Fruit fly (Drosophila melanogaster): ENCODE measurements around the gene Ube4A.

Ube4A gene

DNA sequence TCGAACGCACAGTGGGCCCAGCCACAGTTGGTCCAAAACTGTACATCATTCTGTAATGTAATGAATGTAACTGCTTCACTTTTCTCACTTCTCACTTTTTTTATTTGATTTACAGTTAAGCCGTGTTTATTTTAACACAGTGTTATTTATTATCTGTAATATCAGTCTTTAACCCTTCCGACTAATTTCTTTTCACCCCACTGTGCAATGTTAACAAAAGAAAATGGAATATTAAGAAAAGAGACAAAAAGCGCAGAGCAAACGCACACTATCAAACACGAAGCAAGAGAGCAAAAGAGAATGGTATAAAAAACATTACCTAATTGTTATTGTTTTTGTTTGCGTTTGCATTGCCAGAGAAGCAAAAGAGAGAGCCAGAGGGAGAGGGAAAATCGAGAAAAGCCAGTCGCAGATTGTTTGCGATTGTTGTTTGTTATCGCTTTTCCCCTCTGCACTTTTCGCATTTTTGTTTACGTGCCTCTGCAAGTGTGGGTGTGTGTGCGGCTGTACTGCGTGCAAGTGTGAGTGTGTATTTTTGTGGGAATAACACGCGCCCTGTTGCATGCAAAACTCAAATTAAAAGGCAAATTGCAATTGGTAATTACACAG is 11.1 kb upstream of the Ube4A start (continued):
- peak; percentile 95 for TF ChIP-seq CG16815 (GFP tag; optimal IDR thresholded peaks at IDR 0.05)
- TF ChIP-seq prd (optimal IDR thresholded peaks at IDR 0.05), result no peak
- TF ChIP-seq prd (GFP tag; IDR thresholded peaks at IDR 0.05), result peak; percentile 99
- peak; percentile 88 for TF ChIP-seq Taf1 (GFP tag; IDR thresholded peaks at IDR 0.05)
- peak; percentile 98 for TF ChIP-seq CG8944 (GFP tag; optimal IDR thresholded peaks at IDR 0.05)
- TF ChIP-seq HmgD (GFP tag; optimal IDR thresholded peaks at IDR 0.05), result peak; percentile 96
- TF ChIP-seq Fer2 (tag; optimal IDR thresholded peaks at IDR 0.05), result peak; percentile 91
- TF ChIP-seq CG12769 (tag; optimal IDR thresholded peaks at IDR 0.05), result peak; percentile 98
- peak; percentile 95 for TF ChIP-seq sd (tag; optimal IDR thresholded peaks at IDR 0.05)
- peak; percentile 98 for TF ChIP-seq CG8089 (GFP tag; optimal IDR thresholded peaks at IDR 0.05)
- peak; percentile 92 for TF ChIP-seq CG31224 (GFP tag; IDR thresholded peaks at IDR 0.05)
- TF ChIP-seq sc (optimal IDR thresholded peaks at IDR 0.05), result no peak
- peak; percentile 98 for TF ChIP-seq sc (GFP tag; optimal IDR thresholded peaks at IDR 0.05)
- peak; percentile 96 for TF ChIP-seq Rx (GFP tag; IDR thresholded peaks at IDR 0.05)
- 0 out of 2 replicates have a peak, but pooled peaks have one; percentile 26 for TF ChIP-seq ato (GFP tag; IDR thresholded peaks at IDR 0.05; ENCODE audit: partially characterized antibody)
- TF ChIP-seq Sin3A (optimal IDR thresholded peaks at IDR 0.05), result no peak
- TF ChIP-seq ci (GFP tag; IDR thresholded peaks at IDR 0.05), result peak; percentile 99
- TF ChIP-seq Ets65A (GFP tag), result peak; percentile 100
- peak; percentile 93 for TF ChIP-seq CG31388 (GFP tag; optimal IDR thresholded peaks at IDR 0.05)
- peak; percentile 99 for TF ChIP-seq odd (GFP tag; optimal IDR thresholded peaks at IDR 0.05)
- TF ChIP-seq unpg (GFP tag; optimal IDR thresholded peaks at IDR 0.05), result peak; percentile 99
- peak; percentile 96 for TF ChIP-seq chinmo (GFP tag; IDR thresholded peaks at IDR 0.05; ENCODE audit: partially characterized antibody)
- TF ChIP-seq CG32532 (GFP tag; IDR thresholded peaks at IDR 0.05), result peak; percentile 97
- peak; percentile 98 for TF ChIP-seq CG13424 (tag; optimal IDR thresholded peaks at IDR 0.05)
- peak; percentile 93 for TF ChIP-seq CG6272 (GFP tag; IDR thresholded peaks at IDR 0.05)
- TF ChIP-seq Awh (GFP tag; IDR thresholded peaks at IDR 0.05), result peak; percentile 98
- TF ChIP-seq CG12299 (tag; optimal IDR thresholded peaks at IDR 0.05), result peak; percentile 97
- peak; percentile 88 for TF ChIP-seq Jarid2 (GFP tag; optimal IDR thresholded peaks at IDR 0.05)
- TF ChIP-seq Mes4 (GFP tag; optimal IDR thresholded peaks at IDR 0.05), result peak; percentile 99
- peak; percentile 93 for TF ChIP-seq fd102C (GFP tag; optimal IDR thresholded peaks at IDR 0.05)
- peak; percentile 91 for TF ChIP-seq CG10274 (GFP tag; optimal IDR thresholded peaks at IDR 0.05)
- peak; percentile 98 for TF ChIP-seq Dad (GFP tag; optimal IDR thresholded peaks at IDR 0.05)
- peak; percentile 98 for TF ChIP-seq otp (GFP tag; IDR thresholded peaks at IDR 0.05)
- TF ChIP-seq CG4617 (GFP tag; optimal IDR thresholded peaks at IDR 0.05; ENCODE audit: borderline replicate concordance), result peak; percentile 97
- TF ChIP-seq gcm (GFP tag; optimal IDR thresholded peaks at IDR 0.05), result peak; percentile 99
- peak; percentile 98 for TF ChIP-seq en (GFP tag; optimal IDR thresholded peaks at IDR 0.05)
- peak; percentile 99 for TF ChIP-seq Camta (GFP tag; optimal IDR thresholded peaks at IDR 0.05)
- peak; percentile 97 for TF ChIP-seq Meics (GFP tag; optimal IDR thresholded peaks at IDR 0.05)
- peak; percentile 96 for TF ChIP-seq fd3F (GFP tag; optimal IDR thresholded peaks at IDR 0.05)
- peak; percentile 94 for TF ChIP-seq CG3163 (GFP tag; optimal IDR thresholded peaks at IDR 0.05)
- peak; percentile 98 to 99 for TF ChIP-seq chif (GFP tag; optimal IDR thresholded peaks at IDR 0.05)
- no peak for TF ChIP-seq Lpt (GFP tag; optimal IDR thresholded peaks at IDR 0.05)
- TF ChIP-seq usp (GFP tag; optimal IDR thresholded peaks at IDR 0.05), result no peak
- TF ChIP-seq stwl (tag; optimal IDR thresholded peaks at IDR 0.05), result peak; percentile 66
- peak; percentile 97 for TF ChIP-seq CG14050 (GFP tag; IDR thresholded peaks at IDR 0.05)
- TF ChIP-seq oc (tag; optimal IDR thresholded peaks at IDR 0.05), result peak; percentile 99
- TF ChIP-seq trem (tag; optimal IDR thresholded peaks at IDR 0.05), result peak; percentile 96
- TF ChIP-seq CG7987 (GFP tag; optimal IDR thresholded peaks at IDR 0.05), result peak; percentile 96
- peak; percentile 98 for TF ChIP-seq CG12659 (GFP tag; optimal IDR thresholded peaks at IDR 0.05)
- peak; percentile 97 for TF ChIP-seq CG15601 (tag; optimal IDR thresholded peaks at IDR 0.05)
- peak in 1 of 2 experiments; percentile 99 for TF ChIP-seq eve (GFP tag; optimal IDR thresholded peaks at IDR 0.05)
